Fruit fly (Drosophila melanogaster) whole organism, embryonic: ENCODE data around the gene ND-13A.
A peak's percentile ranks its signal among the peaks of the same experiment; 100 is the strongest.

Experiments used
- Atf6 ChIP-seq: fragments of 200-800 bp; sonication (Bioruptor generic); IDR thresholded peaks from 2 replicates; pipeline ENCODE4 v1.3.6; 2022; ENCODE audit warnings: missing biosample characterization, missing genetic modification characterization
- B-H2 ChIP-seq: fragments of 200-800 bp; sonication (Bioruptor generic); optimal IDR thresholded peaks from 2 replicates; lab custom pipeline; 2018; ENCODE audit warnings: missing biosample characterization, mild to moderate bottlenecking, missing genetic modification characterization
- CG10274 ChIP-seq: fragments of 200-800 bp; sonication (Bioruptor generic); optimal IDR thresholded peaks from 3 replicates; lab custom pipeline; 2017; ENCODE audit warnings: missing biosample characterization, mild to moderate bottlenecking, missing genetic modification characterization
- CG10462 ChIP-seq: fragments of 200-800 bp; sonication (Bioruptor generic); optimal IDR thresholded peaks from 2 replicates; lab custom pipeline; 2016; ENCODE audit warnings: missing biosample characterization, missing genetic modification characterization
- CG10979 ChIP-seq: fragments of 200-800 bp; sonication (Bioruptor generic); optimal IDR thresholded peaks from 2 replicates; lab custom pipeline; 2018; ENCODE audit warnings: missing biosample characterization, mild to moderate bottlenecking, missing genetic modification characterization, moderate library complexity
- CG13424 ChIP-seq: fragments of 200-800 bp; sonication (Bioruptor generic); optimal IDR thresholded peaks from 2 replicates; lab custom pipeline; 2019; ENCODE audit warnings: missing biosample characterization, mild to moderate bottlenecking, missing genetic modification characterization, moderate library complexity
- CG17361 ChIP-seq: fragments of 200-800 bp; sonication (Bioruptor generic); IDR thresholded peaks from 3 replicates; pipeline ENCODE4 v1.3.6; 2022; ENCODE audit warnings: missing biosample characterization, missing genetic modification characterization
- CG2120 ChIP-seq: fragments of 200-800 bp; sonication (Bioruptor generic); optimal IDR thresholded peaks from 3 replicates; lab custom pipeline; 2016; ENCODE audit warnings: missing biosample characterization, missing genetic modification characterization
- CG2678 ChIP-seq: fragments of 200-800 bp; sonication (Bioruptor generic); optimal IDR thresholded peaks from 3 replicates; lab custom pipeline; 2019; ENCODE audit warnings: missing biosample characterization, mild to moderate bottlenecking, missing genetic modification characterization, moderate library complexity
- CG33213 ChIP-seq: fragments of 200-800 bp; sonication (Bioruptor generic); optimal IDR thresholded peaks from 3 replicates; lab custom pipeline; 2016; ENCODE audit warnings: missing biosample characterization, missing genetic modification characterization
- CG34422 ChIP-seq: fragments of 200-800 bp; sonication (Bioruptor generic); IDR thresholded peaks from 3 replicates; pipeline ENCODE4 v1.3.6; 2022; ENCODE audit warnings: missing biosample characterization, missing genetic modification characterization
- CG42726 ChIP-seq: fragments of 200-800 bp; sonication (Bioruptor generic); IDR thresholded peaks from 2 replicates; pipeline ENCODE4 v1.3.6; 2022; ENCODE audit warnings: missing biosample characterization, missing genetic modification characterization; ENCODE audit not compliant: partially characterized antibody
- CG4282 ChIP-seq: fragments of 200-800 bp; sonication (Bioruptor generic); optimal IDR thresholded peaks from 2 replicates; lab custom pipeline; 2016; ENCODE audit warnings: missing biosample characterization, missing genetic modification characterization
- CG6765 ChIP-seq: fragments of 200-800 bp; sonication (Bioruptor generic); optimal IDR thresholded peaks from 3 replicates; lab custom pipeline; 2017; ENCODE audit warnings: missing biosample characterization, mild to moderate bottlenecking, missing genetic modification characterization
- CG9437 ChIP-seq: fragments of 200-800 bp; sonication (Bioruptor generic); optimal IDR thresholded peaks from 2 replicates; lab custom pipeline; 2018; ENCODE audit warnings: missing biosample characterization, mild to moderate bottlenecking, missing genetic modification characterization
- Dip2 ChIP-seq: fragments of 200-800 bp; sonication (Bioruptor generic); IDR thresholded peaks from 2 replicates; pipeline ENCODE4 v1.3.6; 2022; ENCODE audit warnings: missing biosample characterization, missing genetic modification characterization
- Fer2 ChIP-seq: fragments of 200-800 bp; sonication (Bioruptor generic); optimal IDR thresholded peaks from 2 replicates; lab custom pipeline; 2018; ENCODE audit warnings: missing biosample characterization, mild to moderate bottlenecking, missing genetic modification characterization, moderate library complexity
- HLH3B ChIP-seq: fragments of 200-800 bp; sonication (Bioruptor generic); IDR thresholded peaks from 2 replicates; pipeline ENCODE4 v1.3.6; 2022; ENCODE audit warnings: missing biosample characterization, missing genetic modification characterization
- Hand ChIP-seq: fragments of 200-800 bp; sonication (Bioruptor generic); optimal IDR thresholded peaks from 2 replicates; lab custom pipeline; 2017; ENCODE audit warnings: mild to moderate bottlenecking, missing biosample characterization, missing genetic modification reagents, missing genetic modification characterization
- HmgZ ChIP-seq: fragments of 200-800 bp; sonication (Bioruptor generic); optimal IDR thresholded peaks from 2 replicates; lab custom pipeline; 2018; ENCODE audit warnings: missing biosample characterization, mild to moderate bottlenecking, missing genetic modification characterization
- MTF-1 ChIP-seq: fragments of 200-800 bp; sonication (Bioruptor generic); optimal IDR thresholded peaks from 2 replicates; lab custom pipeline; 2018; ENCODE audit warnings: missing biosample characterization, mild to moderate bottlenecking, missing genetic modification characterization, borderline replicate concordance
- Rx ChIP-seq: fragments of 200-800 bp; sonication (Bioruptor generic); IDR thresholded peaks from 2 replicates; pipeline ENCODE4 v1.3.6; 2022; ENCODE audit warnings: missing biosample characterization, missing genetic modification characterization
- Ssrp ChIP-seq: fragments of 200-800 bp; sonication (Bioruptor generic); optimal IDR thresholded peaks from 2 replicates; lab custom pipeline; 2018; ENCODE audit warnings: missing biosample characterization, mild to moderate bottlenecking, missing genetic modification characterization, moderate library complexity
- Stat92E ChIP-seq, 3 experiments: fragments of >200 bp in 2 of 3; fragments of 200-800 bp in 1 of 3; sonication (Bioruptor generic) in 1 of 3; optimal IDR thresholded peaks; 2 replicates each; lab custom pipeline; 2017 to 2019; ENCODE audit warnings: missing biosample characterization in 3 of 3, missing genetic modification characterization in 3 of 3, mild to moderate bottlenecking in 1 of 3, moderate library complexity in 1 of 3
- Taf1 ChIP-seq: fragments of 200-800 bp; sonication (Bioruptor generic); IDR thresholded peaks from 2 replicates; pipeline ENCODE4 v1.3.6; 2022; ENCODE audit warnings: missing biosample characterization, missing genetic modification characterization
- abd-A ChIP-seq: fragments of 200-800 bp; sonication (Bioruptor generic); optimal IDR thresholded peaks from 3 replicates; lab custom pipeline; 2019; ENCODE audit warnings: missing biosample characterization, mild to moderate bottlenecking, missing genetic modification characterization, moderate library complexity
- bbx ChIP-seq: fragments of 200-800 bp; sonication (Bioruptor generic); IDR thresholded peaks from 2 replicates; pipeline ENCODE4 v1.3.6; 2022; ENCODE audit warnings: missing biosample characterization, missing genetic modification characterization; ENCODE audit not compliant: partially characterized antibody
- btn ChIP-seq: fragments of 200-800 bp; sonication (Bioruptor generic); optimal IDR thresholded peaks from 2 replicates; lab custom pipeline; 2016; ENCODE audit warnings: missing biosample characterization, missing genetic modification characterization
- cas ChIP-seq: fragments of 200-800 bp; sonication (Bioruptor generic); IDR thresholded peaks from 2 replicates; pipeline ENCODE4 v1.3.6; 2022; ENCODE audit warnings: missing biosample characterization, missing genetic modification characterization
- crol ChIP-seq: fragments of 200-800 bp; sonication (Bioruptor generic); IDR thresholded peaks from 2 replicates; pipeline ENCODE4 v1.3.6; 2022; ENCODE audit warnings: missing biosample characterization, missing genetic modification characterization
- dan ChIP-seq: fragments of 200-800 bp; sonication (Bioruptor generic); IDR thresholded peaks from 2 replicates; pipeline ENCODE4 v1.3.6; 2022; ENCODE audit warnings: missing biosample characterization, missing genetic modification characterization
- dati ChIP-seq: fragments of 200-800 bp; sonication (Bioruptor generic); IDR thresholded peaks from 2 replicates; pipeline ENCODE4 v1.3.6; 2022; ENCODE audit warnings: missing biosample characterization, missing genetic modification characterization
- fd96Cb ChIP-seq: fragments of 200-800 bp; sonication (Bioruptor generic); optimal IDR thresholded peaks from 2 replicates; lab custom pipeline; 2018; ENCODE audit warnings: missing biosample characterization, mild to moderate bottlenecking, missing genetic modification characterization, moderate library complexity
- h ChIP-seq: fragments of >200 bp; optimal IDR thresholded peaks from 2 replicates; lab custom pipeline; 2017
- jigr1 ChIP-seq: fragments of 200-800 bp; sonication (Bioruptor generic); IDR thresholded peaks from 3 replicates; pipeline ENCODE4 v1.3.6; 2022; ENCODE audit warnings: missing biosample characterization, missing genetic modification characterization
- jing ChIP-seq: fragments of 200-800 bp; sonication (Bioruptor generic); optimal IDR thresholded peaks from 2 replicates; lab custom pipeline; 2018; ENCODE audit warnings: missing biosample characterization, mild to moderate bottlenecking, missing genetic modification characterization
- lola ChIP-seq, 3 experiments: fragments of >200 bp in 2 of 3; fragments of 200-800 bp in 1 of 3; sonication (Bioruptor generic) in 1 of 3; optimal IDR thresholded peaks; 2 replicates each; lab custom pipeline; 2017 to 2019; ENCODE audit warnings: missing biosample characterization in 3 of 3, missing genetic modification characterization in 3 of 3, mild to moderate bottlenecking in 1 of 3, moderate library complexity in 1 of 3
- maf-S ChIP-seq: fragments of 200-800 bp; sonication (Bioruptor generic); optimal IDR thresholded peaks from 2 replicates; lab custom pipeline; 2016; ENCODE audit warnings: missing biosample characterization, missing genetic modification characterization
- nmo ChIP-seq: fragments of 200-800 bp; sonication (Bioruptor generic); optimal IDR thresholded peaks from 2 replicates; lab custom pipeline; 2018; ENCODE audit warnings: missing biosample characterization, mild to moderate bottlenecking, missing genetic modification characterization, moderate library complexity
- pho ChIP-seq: fragments of 200-800 bp; sonication (Bioruptor generic); optimal IDR thresholded peaks from 2 replicates; lab custom pipeline; 2016; ENCODE audit warnings: missing biosample characterization, missing genetic modification characterization
- schlank ChIP-seq: fragments of 200-800 bp; sonication (Bioruptor generic); optimal IDR thresholded peaks from 2 replicates; lab custom pipeline; 2018; ENCODE audit warnings: missing biosample characterization, mild to moderate bottlenecking, missing genetic modification characterization
- sna ChIP-seq: fragments of 200-800 bp; sonication (Bioruptor generic); IDR thresholded peaks from 2 replicates; pipeline ENCODE4 v1.3.6; 2022; ENCODE audit warnings: missing biosample characterization, missing genetic modification characterization; ENCODE audit not compliant: partially characterized antibody
- sqz ChIP-seq: fragments of 200-800 bp; sonication (Bioruptor generic); optimal IDR thresholded peaks from 3 replicates; lab custom pipeline; 2018; ENCODE audit warnings: missing biosample characterization, mild to moderate bottlenecking, missing genetic modification characterization
- stwl ChIP-seq: fragments of 200-800 bp; sonication (Bioruptor generic); optimal IDR thresholded peaks from 3 replicates; lab custom pipeline; 2018; ENCODE audit warnings: missing biosample characterization, mild to moderate bottlenecking, missing genetic modification characterization, moderate library complexity
- tgo ChIP-seq: fragments of 200-800 bp; sonication (Bioruptor generic); IDR thresholded peaks from 3 replicates; pipeline ENCODE4 v1.3.6; 2022; ENCODE audit warnings: missing biosample characterization, missing genetic modification characterization
- trh ChIP-seq: fragments of 200-800 bp; sonication (Bioruptor generic); optimal IDR thresholded peaks from 2 replicates; lab custom pipeline; 2016; ENCODE audit warnings: missing biosample characterization, missing genetic modification characterization
- ttk ChIP-seq: fragments of 200-800 bp; sonication (Bioruptor generic); IDR thresholded peaks from 2 replicates; pipeline ENCODE4 v2.1.2; 2022; ENCODE audit warnings: missing biosample characterization, missing genetic modification characterization
- zen ChIP-seq: fragments of 200-800 bp; sonication (Bioruptor generic); optimal IDR thresholded peaks from 3 replicates; lab custom pipeline; 2018; ENCODE audit warnings: missing biosample characterization, mild to moderate bottlenecking, missing genetic modification characterization, moderate library complexity

The ND-13A gene

dm6 chr2L:5145247-5146197 lies 45.4 kb upstream of the ND-13A start (continued):
- TF ChIP-seq Hand (GFP tag; lab: Kevin White, UChicago) (peak; percentile 96), HmgZ (tag; lab: Kevin White, UChicago) (peak; percentile 84), bbx (GFP tag; lab: Robert Waterston, UW) (no peak), fd96Cb (tag; lab: Kevin White, UChicago) (peak; percentile 95), abd-A (tag; lab: Kevin White, UChicago) (peak; percentile 83), MTF-1 (GFP tag; lab: Kevin White, UChicago) (peak; percentile 51), CG33213 (no peak), HLH3B (GFP tag; lab: Robert Waterston, UW) (peak; percentile 96), crol (GFP tag; lab: Robert Waterston, UW) (peak; percentile 48), CG10462 (GFP tag; lab: Kevin White, UChicago) (peak; percentile 74), CG17361 (GFP tag; lab: Robert Waterston, UW) (peak; percentile 97), tgo (GFP tag; lab: Robert Waterston, UW) (peak; percentile 97), CG10274 (GFP tag; lab: Kevin White, UChicago) (peak; percentile 72), sqz (peak; percentile 79), Taf1 (GFP tag; lab: Robert Waterston, UW) (peak; percentile 81), Fer2 (tag; lab: Kevin White, UChicago) (peak; percentile 95), Rx (peak; percentile 67), CG13424 (tag; lab: Kevin White, UChicago) (peak; percentile 98), sna (no peak), Dip2 (peak; percentile 58; the same call in 1 of the 2 replicates), CG6765 (GFP tag; lab: Kevin White, UChicago) (peak; percentile 93), trh (peak; percentile 77), B-H2 (GFP tag; lab: Kevin White, UChicago) (peak; percentile 94), ttk (peak; percentile 97), dati (GFP tag; lab: Robert Waterston, UW) (peak; percentile 51; the same call in 1 of the 2 replicates), Ssrp (peak; percentile 93), stwl (no peak), CG34422 (GFP tag; lab: Robert Waterston, UW) (peak; percentile 97), CG42726 (GFP tag; lab: Robert Waterston, UW) (no peak), btn (no peak), CG2120 (GFP tag; lab: Kevin White, UChicago) (peak; percentile 88), nmo (GFP tag; lab: Kevin White, UChicago) (peak; percentile 96), zen (peak; percentile 85), pho (GFP tag; lab: Kevin White, UChicago) (peak; percentile 19), dan (GFP tag; lab: Robert Waterston, UW) (no peak), h (lab: Kevin White, UChicago) (no peak), cas (peak; percentile 88), CG9437 (GFP tag; lab: Kevin White, UChicago) (peak; percentile 88), CG10979 (tag; lab: Kevin White, UChicago) (peak; percentile 96), CG2678 (tag; lab: Kevin White, UChicago) (peak; percentile 99), CG4282 (no peak), Atf6 (GFP tag; lab: Robert Waterston, UW) (peak; percentile 95), maf-S (GFP tag; lab: Kevin White, UChicago) (peak; percentile 11), jing (GFP tag; lab: Kevin White, UChicago) (peak; percentile 47), jigr1 (GFP tag; lab: Robert Waterston, UW) (peak; percentile 93), lola (GFP tag; optimal IDR thresholded peaks at IDR 0.05; lab: Kevin White, UChicago) (peak in 1 of 3 experiments; percentile 94), Stat92E (GFP tag; optimal IDR thresholded peaks at IDR 0.05; lab: Kevin White, UChicago) (peak in 1 of 3 experiments; percentile 55), schlank (tag; lab: Kevin White, UChicago) (peak; percentile 60)
